Fruit fly (Drosophila melanogaster): ENCODE measurements around the gene CG42828.
A peak's percentile ranks its signal among the peaks of the same experiment; 100 is the strongest.

The CG42828 gene

dm6 chr3R:23373403-23373802 lies at the start of gene CG42828:
Gene CG42828 (plus strand): TSS chr3R:23373703.
- TF ChIP-seq CG8478 (optimal IDR thresholded peaks at IDR 0.05) (no peak), EcR (GFP tag; optimal IDR thresholded peaks at IDR 0.05) (no peak), usp (GFP tag; optimal IDR thresholded peaks at IDR 0.05) (no peak), Dll (optimal IDR thresholded peaks at IDR 0.05) (no peak), pan (optimal IDR thresholded peaks at IDR 0.05) (no peak), psq (optimal IDR thresholded peaks at IDR 0.05) (no peak)

DNA sequence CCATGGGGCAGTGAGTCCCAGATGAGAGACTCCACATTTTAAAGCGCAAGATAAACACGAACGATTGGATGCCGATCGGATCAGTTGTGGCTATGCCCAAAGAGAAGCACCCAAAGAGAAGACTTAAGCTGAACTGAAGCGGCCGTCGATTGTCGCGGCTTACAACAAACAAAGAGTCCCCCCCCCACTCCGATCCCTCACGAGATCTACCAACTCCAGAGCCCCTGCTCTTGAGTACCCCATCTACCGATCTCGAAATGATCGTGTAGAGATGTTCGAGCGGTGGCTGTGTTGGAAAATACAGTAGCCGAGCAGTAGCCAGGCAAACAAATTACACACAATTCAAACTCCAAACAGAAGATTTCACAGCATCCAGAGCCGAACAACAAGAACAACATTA lies 47.8 kb upstream of the CG42828 start:
- TF ChIP-seq psq (optimal IDR thresholded peaks at IDR 0.05) (no peak), Dll (optimal IDR thresholded peaks at IDR 0.05) (no peak), CG8478 (optimal IDR thresholded peaks at IDR 0.05) (no peak)

DNA sequence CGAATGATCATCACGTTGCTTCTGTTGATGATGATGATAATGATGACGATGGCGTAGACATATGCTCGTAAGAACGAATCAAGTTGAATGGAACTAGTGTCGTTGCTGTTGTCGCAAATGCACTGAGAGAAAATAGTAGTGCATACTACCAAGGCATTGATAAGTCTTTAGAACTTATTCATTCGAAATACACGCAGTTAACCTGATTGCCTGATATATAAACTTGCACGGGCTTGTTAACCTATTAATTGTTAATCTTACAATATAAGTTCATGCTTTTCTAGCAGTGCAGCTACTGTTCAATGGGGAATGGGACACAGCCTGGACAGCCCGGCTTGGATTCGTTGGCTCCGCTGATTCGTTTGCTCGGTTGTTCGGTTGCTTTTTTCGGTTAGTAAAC lies 47.2 kb upstream of the CG42828 start:
- no peak for TF ChIP-seq CG8478 (optimal IDR thresholded peaks at IDR 0.05)
- no peak for TF ChIP-seq Dll (optimal IDR thresholded peaks at IDR 0.05)
- peak in 1 of 2 experiments; percentile 49 for TF ChIP-seq EcR (GFP tag; optimal IDR thresholded peaks at IDR 0.05)
- no peak for TF ChIP-seq psq (optimal IDR thresholded peaks at IDR 0.05)
- TF ChIP-seq usp (GFP tag; optimal IDR thresholded peaks at IDR 0.05): no peak
- TF ChIP-seq pan (optimal IDR thresholded peaks at IDR 0.05): no peak

DNA sequence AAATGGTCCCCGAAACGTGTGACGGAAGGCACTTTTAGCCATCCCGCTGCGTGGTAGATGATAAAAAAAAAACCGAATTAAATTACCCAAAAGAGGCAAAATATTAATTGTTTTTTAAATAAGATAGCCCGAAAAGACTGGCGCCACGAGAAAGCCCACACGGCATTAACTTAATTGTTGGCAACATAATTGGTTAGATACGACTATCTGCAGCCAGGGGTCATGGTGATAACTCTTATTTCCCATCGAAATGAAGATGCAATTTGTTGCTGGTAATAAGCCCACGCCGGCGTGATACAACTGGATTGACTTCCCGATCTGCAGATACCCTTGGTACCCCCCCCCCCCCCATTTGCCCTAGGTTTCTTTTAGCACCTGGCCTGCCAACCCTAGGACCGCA lies 45.8 kb upstream of the CG42828 start:
- no peak for TF ChIP-seq pan (optimal IDR thresholded peaks at IDR 0.05)
- no peak for TF ChIP-seq CG8478 (optimal IDR thresholded peaks at IDR 0.05)
- TF ChIP-seq EcR (GFP tag; optimal IDR thresholded peaks at IDR 0.05): no peak
- no peak for TF ChIP-seq usp (GFP tag; optimal IDR thresholded peaks at IDR 0.05)

- TF ChIP-seq CG8478 (optimal IDR thresholded peaks at IDR 0.05): no peak
- no peak for TF ChIP-seq usp (GFP tag; optimal IDR thresholded peaks at IDR 0.05)
- no peak for TF ChIP-seq psq (optimal IDR thresholded peaks at IDR 0.05)
- no peak for TF ChIP-seq EcR (GFP tag; optimal IDR thresholded peaks at IDR 0.05)
- no peak for TF ChIP-seq Dll (optimal IDR thresholded peaks at IDR 0.05)
- TF ChIP-seq pan (optimal IDR thresholded peaks at IDR 0.05): no peak
These were observed 42.2 kb upstream of the CG42828 start for dm6 chr3R:23331280-23331679.

DNA sequence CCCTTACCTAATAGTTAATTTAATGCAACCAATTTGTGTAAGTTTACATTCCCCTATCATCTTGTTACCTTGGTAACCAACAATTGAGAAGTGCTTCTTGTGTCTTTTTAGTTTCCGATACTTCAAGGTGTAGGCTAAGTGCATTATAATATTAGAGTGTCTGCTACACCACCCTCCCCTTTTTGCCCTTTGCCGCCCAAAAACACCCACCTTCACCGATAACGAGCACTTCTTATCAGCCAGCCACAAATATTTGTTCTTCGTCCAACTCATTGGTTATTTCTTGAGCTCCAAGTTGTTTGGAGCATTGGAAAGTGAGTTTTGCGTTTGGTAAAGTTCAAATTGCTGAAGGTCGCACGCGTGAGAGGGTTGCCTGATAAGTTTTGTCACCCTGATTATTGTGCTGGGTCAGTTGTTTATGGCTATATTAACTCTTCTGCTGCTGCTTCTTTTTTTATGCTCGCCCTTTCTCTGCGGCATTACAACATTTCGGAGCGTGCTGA lies 41.6 kb upstream of the CG42828 start:
- TF ChIP-seq CG8478 (optimal IDR thresholded peaks at IDR 0.05) (no peak), Dll (optimal IDR thresholded peaks at IDR 0.05) (no peak), pan (optimal IDR thresholded peaks at IDR 0.05) (no peak), EcR (GFP tag; optimal IDR thresholded peaks at IDR 0.05) (no peak), usp (GFP tag; optimal IDR thresholded peaks at IDR 0.05) (no peak), psq (optimal IDR thresholded peaks at IDR 0.05) (no peak)

- TF ChIP-seq usp (GFP tag; optimal IDR thresholded peaks at IDR 0.05) (no peak), psq (optimal IDR thresholded peaks at IDR 0.05) (no peak), CG8478 (optimal IDR thresholded peaks at IDR 0.05) (no peak), Dll (optimal IDR thresholded peaks at IDR 0.05) (no peak), EcR (GFP tag; optimal IDR thresholded peaks at IDR 0.05) (no peak), pan (optimal IDR thresholded peaks at IDR 0.05) (no peak)
These were observed 40.8 kb upstream of the CG42828 start for dm6 chr3R:23332535-23333333.

- peak; percentile 23 for TF ChIP-seq pan (optimal IDR thresholded peaks at IDR 0.05)
- TF ChIP-seq usp (GFP tag; optimal IDR thresholded peaks at IDR 0.05): no peak
These were observed 40.0 kb upstream of the CG42828 start for dm6 chr3R:23333334-23334035.

DNA sequence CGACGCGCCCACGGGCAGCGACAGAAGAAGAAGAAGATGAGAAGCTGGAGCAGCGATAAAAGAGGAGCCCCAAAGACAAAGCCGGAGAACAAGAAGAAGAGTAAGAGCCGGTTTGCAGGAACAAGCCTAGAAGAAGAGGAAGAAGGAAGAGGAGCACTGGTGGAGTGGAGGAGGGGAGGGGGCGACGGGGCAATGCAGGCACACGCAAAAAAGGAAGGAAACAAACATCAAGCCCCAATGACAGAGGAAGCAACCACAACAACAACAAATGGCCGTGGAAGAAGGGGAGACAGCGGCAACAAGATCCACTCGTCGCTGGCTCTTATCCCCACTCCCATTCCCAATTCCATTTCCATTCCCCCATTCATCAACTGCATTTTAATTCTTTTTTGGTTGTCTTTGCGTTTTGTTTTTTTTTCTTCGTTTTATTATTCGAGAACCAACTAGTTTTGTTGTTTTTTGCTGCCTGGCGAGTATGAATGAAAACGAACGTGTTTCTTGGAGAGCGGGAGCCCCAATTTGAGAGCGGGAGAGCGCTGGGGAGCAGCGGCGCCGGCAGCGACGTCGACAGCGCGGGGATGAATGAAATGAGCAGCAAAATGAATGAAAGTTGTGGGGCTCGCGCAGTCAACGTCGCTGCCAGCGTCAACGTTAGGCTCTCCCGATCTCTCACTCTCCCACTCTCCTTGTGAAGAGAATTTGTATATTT lies 39.3 kb upstream of the CG42828 start:
- no peak for TF ChIP-seq psq (optimal IDR thresholded peaks at IDR 0.05)
- TF ChIP-seq Dll (optimal IDR thresholded peaks at IDR 0.05): peak; percentile 95
- no peak for TF ChIP-seq pan (optimal IDR thresholded peaks at IDR 0.05)
- TF ChIP-seq CG8478 (optimal IDR thresholded peaks at IDR 0.05): no peak
- TF ChIP-seq EcR (GFP tag; optimal IDR thresholded peaks at IDR 0.05): no peak
- no peak for TF ChIP-seq usp (GFP tag; optimal IDR thresholded peaks at IDR 0.05)

DNA sequence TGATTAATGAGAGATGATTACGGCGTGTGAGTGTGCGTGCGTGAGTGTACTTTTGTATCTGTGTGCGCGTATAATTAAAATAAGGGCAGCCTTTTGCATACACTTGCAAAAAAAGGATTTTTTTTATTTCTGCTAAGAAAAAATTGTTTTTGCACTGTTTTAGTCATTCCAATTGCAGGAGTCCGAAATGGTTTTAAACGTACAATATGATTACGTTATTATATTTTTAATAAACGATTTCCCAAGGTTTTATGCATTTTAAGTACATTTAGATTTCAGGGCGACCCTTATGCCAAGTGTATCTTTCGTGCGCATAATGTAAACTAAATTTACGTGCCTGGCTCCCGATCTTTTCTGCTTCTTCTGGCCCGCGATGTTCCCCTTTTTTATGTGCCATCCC lies 38.6 kb upstream of the CG42828 start:
- TF ChIP-seq pan (optimal IDR thresholded peaks at IDR 0.05) (no peak), CG8478 (optimal IDR thresholded peaks at IDR 0.05) (no peak), EcR (GFP tag; optimal IDR thresholded peaks at IDR 0.05) (no peak), usp (GFP tag; optimal IDR thresholded peaks at IDR 0.05) (no peak)

DNA sequence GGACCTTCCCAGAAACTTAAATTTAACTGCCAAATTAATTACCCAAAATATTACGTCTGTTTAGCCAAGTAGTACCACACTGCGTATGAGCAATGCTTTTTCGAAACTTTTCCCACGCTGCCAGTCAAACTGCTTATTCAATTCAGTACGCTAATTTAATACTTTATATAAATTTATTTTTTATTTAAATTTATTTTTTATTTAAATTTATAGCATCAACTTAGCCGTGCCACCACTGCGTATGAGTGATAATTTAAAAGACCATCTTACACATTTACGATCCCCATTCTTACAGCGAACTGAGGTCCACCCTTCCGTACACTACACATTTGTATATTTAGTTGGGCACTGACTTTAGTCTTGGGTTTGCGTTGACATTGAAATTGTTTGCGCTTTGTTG lies 37.9 kb upstream of the CG42828 start:
- TF ChIP-seq psq (optimal IDR thresholded peaks at IDR 0.05): no peak
- no peak for TF ChIP-seq EcR (GFP tag; optimal IDR thresholded peaks at IDR 0.05)
- TF ChIP-seq CG8478 (optimal IDR thresholded peaks at IDR 0.05): no peak
- TF ChIP-seq pan (optimal IDR thresholded peaks at IDR 0.05): no peak

DNA sequence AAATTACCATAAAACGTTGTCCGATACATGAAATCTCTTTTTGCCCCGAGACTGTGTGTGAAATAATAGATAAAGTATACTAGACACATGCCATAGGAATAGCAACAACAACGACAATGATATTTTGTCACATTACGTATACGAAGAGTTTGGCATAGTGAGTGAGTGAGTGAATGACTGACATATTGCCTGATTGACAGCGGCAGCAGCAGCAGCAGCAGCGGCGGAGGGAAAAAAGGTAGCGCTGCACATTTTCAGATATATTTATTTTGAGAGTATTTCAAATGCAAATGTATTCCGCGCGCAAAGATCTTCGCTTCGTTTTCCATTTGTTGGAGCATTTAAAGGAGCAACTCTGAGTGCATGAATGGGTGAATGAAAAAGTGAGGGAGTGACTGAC lies 37.0 kb upstream of the CG42828 start:
- TF ChIP-seq EcR (GFP tag; optimal IDR thresholded peaks at IDR 0.05) (no peak), psq (optimal IDR thresholded peaks at IDR 0.05) (no peak), CG8478 (optimal IDR thresholded peaks at IDR 0.05) (no peak), pan (optimal IDR thresholded peaks at IDR 0.05) (no peak), Dll (optimal IDR thresholded peaks at IDR 0.05) (no peak)
